Worm (Caenorhabditis elegans) whole organism, L4/young adult: Measurements from ENCODE around the gene T08G3.6.

ENCODE experiments used
- W03F9.2 ChIP-seq: fragments of 150-350 bp; optimal IDR thresholded peaks from 2 replicates; lab custom pipeline; 2014; ENCODE audit warnings: missing biosample characterization, missing genetic modification characterization
- him-1 ChIP-seq: sonication (generic microtip); optimal IDR thresholded peaks from 2 replicates; lab custom pipeline; 2016; ENCODE audit warnings: missing genotype, missing genetic modification reagents, missing genetic modification characterization, missing compliant biosample characterization

DNA sequence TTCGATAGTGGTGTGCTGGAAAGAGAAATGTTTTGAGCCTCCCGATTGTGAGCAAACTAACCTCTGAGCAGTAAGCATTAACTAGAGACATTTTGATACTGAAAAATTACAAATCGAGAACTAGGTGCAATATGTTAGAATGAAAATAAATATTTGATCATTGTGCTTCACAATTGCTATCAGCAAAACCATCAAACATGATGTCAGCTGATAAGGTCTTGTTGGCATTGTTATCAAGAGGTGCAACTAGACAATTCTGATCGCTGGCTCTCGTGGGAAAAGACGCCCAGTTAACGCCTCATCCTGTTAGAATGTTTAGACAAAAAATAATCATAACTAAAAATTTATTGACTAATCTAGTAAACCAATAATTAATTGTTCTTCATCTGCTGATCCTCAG, 48.6 kb downstream of the T08G3.6 start, which contains the start of gene comt-2:
- TF ChIP-seq W03F9.2 (tag; lab: Kevin White, UChicago): no peak
- TF ChIP-seq him-1: no peak
